Worm (Caenorhabditis elegans) whole organism, midembryonic: ENCODE results near the gene C01F1.6.

ENCODE experiments used
- T22C8.4 ChIP-seq: fragments of 200-800 bp; sonication (Bioruptor generic); IDR thresholded peaks from 2 replicates; pipeline ENCODE4 v1.3.6; 2022; ENCODE audit warnings: missing genetic modification characterization, missing compliant biosample characterization
- cog-1 ChIP-seq: sonication (generic microtip); optimal IDR thresholded peaks from 2 replicates; lab custom pipeline; 2016; ENCODE audit warnings: missing genetic modification characterization, missing compliant biosample characterization
- flt-1 ChIP-seq: fragments of 200-800 bp; sonication (Bioruptor generic); IDR thresholded peaks from 2 replicates; pipeline ENCODE4 v1.3.6; 2022; ENCODE audit warnings: missing genetic modification characterization, missing compliant biosample characterization
- klf-2 ChIP-seq: fragments of 200-800 bp; sonication (Bioruptor generic); conservative IDR thresholded peaks from 2 replicates; pipeline ENCODE4 v1.3.6; 2022; ENCODE audit warnings: missing genetic modification reagents, missing genetic modification characterization, missing compliant biosample characterization
- med-1 ChIP-seq: sonication (generic microtip); optimal IDR thresholded peaks from 2 replicates; lab custom pipeline; 2017; ENCODE audit warnings: missing genetic modification characterization, mild to moderate bottlenecking, missing compliant biosample characterization, antibody characterized with exemption, missing genetic modification reagents; ENCODE audit not compliant: insufficient read depth
- ref-1 ChIP-seq: fragments of 200-800 bp; sonication (Bioruptor generic); conservative IDR thresholded peaks from 2 replicates; pipeline ENCODE4 v1.3.6; 2022; ENCODE audit warnings: missing genetic modification reagents, missing genetic modification characterization, missing compliant biosample characterization
- tab-1 ChIP-seq: fragments of 200-800 bp; sonication (Bioruptor generic); IDR thresholded peaks from 2 replicates; pipeline ENCODE4 v1.3.6; 2022; ENCODE audit warnings: missing genetic modification characterization, missing compliant biosample characterization
- ztf-23 ChIP-seq: fragments of 200-800 bp; sonication (Bioruptor generic); IDR thresholded peaks from 2 replicates; pipeline ENCODE4 v1.3.6; 2022; ENCODE audit warnings: missing genetic modification reagents, missing genetic modification characterization, missing compliant biosample characterization
- ztf-29 ChIP-seq: fragments of 200-800 bp; sonication (Bioruptor generic); IDR thresholded peaks from 2 replicates; pipeline ENCODE4 v1.3.6; 2022; ENCODE audit warnings: missing genetic modification reagents, missing genetic modification characterization, missing compliant biosample characterization

Gene C01F1.6

DNA sequence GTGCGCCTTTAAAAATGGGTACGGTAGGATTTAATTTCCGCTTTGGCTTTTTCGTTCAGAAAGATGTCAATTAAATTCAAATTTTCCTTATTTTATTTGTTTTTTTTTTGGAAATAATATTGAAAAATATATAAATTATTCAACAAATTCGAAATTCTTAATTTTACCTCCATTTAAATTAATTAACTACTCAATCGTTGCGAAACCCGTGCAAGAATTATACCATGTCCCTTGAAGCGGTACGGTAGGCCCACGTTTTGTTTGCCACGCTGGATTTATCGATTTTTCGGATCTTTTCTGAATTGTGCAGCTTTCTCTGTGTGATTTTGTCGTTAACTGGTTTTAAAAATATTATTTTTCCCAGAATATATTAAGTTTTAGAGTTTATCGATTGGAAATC lies 32.4 kb upstream of the C01F1.6 start, which contains the start of gene Y52E8A.2:
Y52E8A.2 (plus strand) TSS at position 382 of the 400 bp plus-strand sequence.
- TF ChIP-seq ztf-29 (GFP tag; lab: Robert Waterston, UW) (no peak), ref-1 (GFP tag; lab: Robert Waterston, UW) (no peak), ztf-23 (GFP tag; lab: Robert Waterston, UW) (no peak), klf-2 (GFP tag; lab: Robert Waterston, UW) (no peak), T22C8.4 (GFP tag; lab: Robert Waterston, UW) (no peak), med-1 (GFP tag; lab: Kevin White, UChicago) (no peak), tab-1 (no peak), flt-1 (GFP tag; lab: Robert Waterston, UW) (no peak), cog-1 (tag; lab: Kevin White, UChicago) (no peak)

ce11 chrII:4319537-4320019 lies 31.6 kb upstream of the C01F1.6 start, which contains the start of gene Y52E8A.6:
Gene Y52E8A.6, minus strand, starts transcription at chrII:4319969.
- TF ChIP-seq flt-1 (GFP tag; lab: Robert Waterston, UW) (no peak), klf-2 (GFP tag; lab: Robert Waterston, UW) (no peak), ref-1 (GFP tag; lab: Robert Waterston, UW) (no peak), ztf-29 (GFP tag; lab: Robert Waterston, UW) (no peak), cog-1 (tag; lab: Kevin White, UChicago) (no peak), ztf-23 (GFP tag; lab: Robert Waterston, UW) (no peak), med-1 (GFP tag; lab: Kevin White, UChicago) (no peak), tab-1 (no peak), T22C8.4 (GFP tag; lab: Robert Waterston, UW) (no peak)

ce11 chrII:4316011-4316410 lies 28.0 kb upstream of the C01F1.6 start, which contains the start of gene srw-40:
Gene srw-40, minus strand, starts transcription at chrII:4316111.
- TF ChIP-seq flt-1 (GFP tag; lab: Robert Waterston, UW) (no peak), ref-1 (GFP tag; lab: Robert Waterston, UW) (no peak)

- no peak for TF ChIP-seq cog-1 (tag; lab: Kevin White, UChicago)
- TF ChIP-seq klf-2 (GFP tag; lab: Robert Waterston, UW), result no peak
- no peak for TF ChIP-seq ztf-23 (GFP tag; lab: Robert Waterston, UW)
- TF ChIP-seq flt-1 (GFP tag; lab: Robert Waterston, UW), result no peak
- TF ChIP-seq T22C8.4 (GFP tag; lab: Robert Waterston, UW), result no peak
- no peak for TF ChIP-seq med-1 (GFP tag; lab: Kevin White, UChicago)
- TF ChIP-seq ref-1 (GFP tag; lab: Robert Waterston, UW), result no peak
- TF ChIP-seq ztf-29 (GFP tag; lab: Robert Waterston, UW), result no peak
- TF ChIP-seq tab-1, result no peak
These were observed 24.1 kb upstream of the C01F1.6 start, which contains the start of gene plep-1 for ce11 chrII:4312115-4312514. Gene plep-1, minus strand, starts transcription at chrII:4312215.

DNA sequence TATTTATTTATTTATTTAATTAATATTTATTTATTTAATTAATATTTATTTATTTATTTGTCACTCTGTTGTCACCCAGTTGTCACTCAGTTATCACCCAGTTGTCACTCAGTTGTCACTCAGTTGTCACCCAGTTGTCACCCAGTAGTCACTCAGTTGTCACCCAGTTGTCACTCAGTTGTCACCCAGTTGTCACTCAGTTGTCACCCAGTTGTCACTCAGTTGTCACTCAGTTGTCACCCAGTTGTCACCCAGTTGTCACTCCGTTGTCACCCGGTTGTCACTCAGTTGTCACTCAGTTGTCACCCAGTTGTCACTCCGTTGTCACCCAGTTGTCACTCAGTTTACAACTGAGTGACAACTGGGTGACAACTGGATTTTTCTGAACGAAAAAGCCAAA lies 21.1 kb upstream of the C01F1.6 start:
- 0 out of 2 replicates have a peak, but pooled peaks have one; percentile 11 for TF ChIP-seq ztf-23 (GFP tag; lab: Robert Waterston, UW)

DNA sequence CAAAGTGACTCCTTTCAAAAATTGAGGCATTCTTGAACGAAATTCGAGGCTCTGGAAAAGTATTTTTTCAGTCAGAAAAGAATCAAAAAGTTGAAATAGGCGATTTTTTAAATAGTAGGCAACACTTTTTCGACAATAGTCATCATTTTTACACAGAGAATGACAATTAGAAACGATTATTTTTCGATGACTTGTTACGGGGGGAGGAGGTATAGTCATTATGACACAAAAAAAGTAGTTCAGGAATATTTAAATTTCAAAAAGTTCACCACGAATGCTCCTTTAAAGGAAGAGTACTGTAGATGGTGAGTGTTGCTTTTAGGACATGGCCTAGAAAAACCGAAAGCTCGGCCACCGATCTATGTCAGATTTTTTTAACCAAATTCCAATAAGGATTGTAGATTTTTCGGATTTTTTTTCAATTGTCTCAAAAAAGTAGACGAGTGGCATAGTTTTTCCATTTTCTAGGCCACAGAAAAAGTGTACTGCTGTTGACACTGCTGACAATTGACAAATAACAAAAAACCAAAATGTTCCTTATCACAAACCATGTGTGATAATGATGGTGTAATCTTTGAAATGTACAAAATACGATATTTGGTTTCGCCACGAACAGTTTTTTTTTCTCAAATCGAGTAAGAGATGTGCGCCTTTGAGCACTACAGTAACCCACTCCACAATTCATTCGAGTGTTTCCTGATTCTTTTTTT lies 19.1 kb upstream of the C01F1.6 start, which contains the start of gene Y52E8A.3:
Y52E8A.3 (minus strand) TSS at position 51 of the 710 bp plus-strand sequence.
- TF ChIP-seq ref-1 (GFP tag; lab: Robert Waterston, UW), result no peak
- no peak for TF ChIP-seq flt-1 (GFP tag; lab: Robert Waterston, UW)
- no peak for TF ChIP-seq ztf-29 (GFP tag; lab: Robert Waterston, UW)
- no peak for TF ChIP-seq tab-1

DNA sequence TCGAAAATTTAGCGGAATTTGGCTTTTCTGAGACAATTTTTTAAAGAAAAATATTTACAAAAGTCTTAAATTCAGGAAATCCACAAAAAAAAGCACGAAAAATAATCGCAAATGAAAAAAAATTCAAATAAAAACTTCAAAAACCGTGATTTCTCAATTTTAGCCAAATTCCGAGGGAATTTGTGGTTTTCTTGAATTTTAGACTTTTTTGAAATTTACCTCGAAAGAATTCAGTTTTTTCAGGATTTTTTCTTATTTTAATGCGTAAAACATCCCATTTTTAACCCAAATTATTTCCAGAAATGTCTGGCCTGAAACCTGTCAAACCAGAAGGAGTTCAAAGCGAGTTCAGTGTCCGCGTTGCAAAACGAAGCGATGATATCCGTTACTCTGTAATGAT lies 13.3 kb upstream of the C01F1.6 start, which contains the start of gene gtf-2F1:
gtf-2F1 (plus strand) TSS at position 301 of the 400 bp plus-strand sequence.
- TF ChIP-seq klf-2 (GFP tag; lab: Robert Waterston, UW) (no peak), ztf-29 (GFP tag; lab: Robert Waterston, UW) (no peak), med-1 (GFP tag; lab: Kevin White, UChicago) (no peak), T22C8.4 (GFP tag; lab: Robert Waterston, UW) (no peak), tab-1 (no peak), ztf-23 (GFP tag; lab: Robert Waterston, UW) (no peak), cog-1 (tag; lab: Kevin White, UChicago) (no peak), flt-1 (GFP tag; lab: Robert Waterston, UW) (no peak)

DNA sequence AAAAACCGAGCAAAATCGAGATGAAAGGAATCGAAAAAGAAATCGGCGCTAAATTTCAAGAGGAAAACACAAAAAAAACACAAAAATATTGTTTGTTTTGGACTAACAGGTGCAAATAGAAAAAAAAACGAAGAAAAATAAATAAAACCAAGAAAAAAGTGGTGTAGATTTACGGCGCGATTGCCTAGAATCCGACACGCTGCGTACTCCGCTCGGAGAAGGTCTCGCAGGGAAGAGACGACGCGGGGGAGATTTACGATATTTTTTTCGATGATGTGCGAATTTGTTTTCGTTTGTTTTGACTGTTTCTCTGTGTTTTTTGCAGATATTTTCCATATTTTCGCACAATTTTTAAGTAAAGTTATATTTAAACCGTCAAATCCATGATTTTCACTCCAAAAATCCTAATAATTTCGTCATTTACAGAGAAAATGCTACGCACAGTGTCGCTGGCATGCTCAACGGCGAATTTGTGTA lies 11.3 kb upstream of the C01F1.6 start, which contains the start of gene sco-1:
sco-1 (plus strand) TSS at position 427 of the 477 bp plus-strand sequence.
- TF ChIP-seq med-1 (GFP tag; lab: Kevin White, UChicago), result no peak
- peak; percentile 25 for TF ChIP-seq cog-1 (tag; lab: Kevin White, UChicago)
- peak; percentile 83 for TF ChIP-seq flt-1 (GFP tag; lab: Robert Waterston, UW)
- TF ChIP-seq klf-2 (GFP tag; lab: Robert Waterston, UW), result no peak
- peak; percentile 77 for TF ChIP-seq ztf-23 (GFP tag; lab: Robert Waterston, UW)
- 0 out of 2 replicates have a peak, but pooled peaks have one; percentile 48 for TF ChIP-seq T22C8.4 (GFP tag; lab: Robert Waterston, UW)
- no peak for TF ChIP-seq ref-1 (GFP tag; lab: Robert Waterston, UW)

- TF ChIP-seq med-1 (GFP tag; lab: Kevin White, UChicago), result no peak
- no peak for TF ChIP-seq T22C8.4 (GFP tag; lab: Robert Waterston, UW)
- no peak for TF ChIP-seq tab-1
- TF ChIP-seq ztf-23 (GFP tag; lab: Robert Waterston, UW), result no peak
- no peak for TF ChIP-seq ztf-29 (GFP tag; lab: Robert Waterston, UW)
- TF ChIP-seq klf-2 (GFP tag; lab: Robert Waterston, UW), result no peak
These were observed 9.2 kb upstream of the C01F1.6 start for ce11 chrII:4297259-4297658.
